Worm (Caenorhabditis elegans) whole organism, L4 larva: ENCODE results near the gene twk-13.

Experiments used
- T20F7.1 ChIP-seq: fragments of 200-800 bp; sonication (Bioruptor generic); optimal IDR thresholded peaks from 2 replicates; lab custom pipeline; 2018; ENCODE audit warnings: mild to moderate bottlenecking, missing genetic modification characterization, missing compliant biosample characterization
- T26A8.4 ChIP-seq: fragments of 200-800 bp; sonication (Bioruptor generic); IDR thresholded peaks from 2 replicates; pipeline ENCODE4 v1.3.6; 2022; ENCODE audit warnings: missing genetic modification characterization, missing compliant biosample characterization
- Y105C5A.15 ChIP-seq: fragments of 200-800 bp; sonication (Bioruptor generic); IDR thresholded peaks from 2 replicates; pipeline ENCODE4 v1.3.6; 2022; ENCODE audit warnings: missing genetic modification characterization, missing compliant biosample characterization
- ZK546.5 ChIP-seq, 2 experiments: sonication (generic microtip); optimal IDR thresholded peaks; 2 replicates each; lab custom pipeline; 2017; ENCODE audit warnings: missing biosample characterization in 2 of 2, missing genetic modification characterization in 2 of 2
- aly-2 ChIP-seq: sonication (generic microtip); optimal IDR thresholded peaks from 2 replicates; lab custom pipeline; 2018; ENCODE audit warnings: missing biosample characterization, missing genetic modification characterization
- arid-1 ChIP-seq: fragments of 200-800 bp; sonication (Bioruptor generic); conservative IDR thresholded peaks from 2 replicates; pipeline ENCODE4 v1.3.6; 2022; ENCODE audit warnings: missing genetic modification reagents, missing genetic modification characterization, missing compliant biosample characterization
- ceh-20 ChIP-seq: fragments of 200-800 bp; sonication (Bioruptor generic); IDR thresholded peaks from 2 replicates; pipeline ENCODE4 v1.3.6; 2022; ENCODE audit warnings: missing genetic modification reagents, missing genetic modification characterization, missing compliant biosample characterization
- ceh-28 ChIP-seq: fragments of 150-350 bp; optimal IDR thresholded peaks from 2 replicates; lab custom pipeline; 2014; ENCODE audit warnings: missing biosample characterization, missing genetic modification reagents, missing genetic modification characterization
- ceh-62 ChIP-seq: sonication (generic microtip); optimal IDR thresholded peaks from 2 replicates; lab custom pipeline; 2017; ENCODE audit warnings: missing biosample characterization, missing genetic modification characterization
- daf-12 ChIP-seq: fragments of 150-350 bp; optimal IDR thresholded peaks from 2 replicates; lab custom pipeline; 2014; ENCODE audit warnings: missing biosample characterization, missing genetic modification reagents, missing genetic modification characterization
- daf-16 ChIP-seq, 3 experiments: sonication (generic microtip); optimal IDR thresholded peaks; 2 replicates each; lab custom pipeline; 2016 to 2017; ENCODE audit warnings: missing genetic modification characterization in 3 of 3, missing genetic modification reagents in 3 of 3, mild to moderate bottlenecking in 2 of 3, missing compliant biosample characterization in 2 of 3, missing biosample characterization in 1 of 3, moderate library complexity in 1 of 3
- daf-19 ChIP-seq: fragments of 200-800 bp; sonication (Bioruptor generic); conservative IDR thresholded peaks from 2 replicates; pipeline ENCODE4 v1.3.6; 2022; ENCODE audit warnings: missing genetic modification characterization, missing compliant biosample characterization
- daf-8 ChIP-seq: fragments of 200-800 bp; sonication (Bioruptor generic); IDR thresholded peaks from 2 replicates; pipeline ENCODE4 v1.3.6; 2022; ENCODE audit warnings: missing genetic modification characterization, missing compliant biosample characterization
- dmd-6 ChIP-seq: fragments of 200-800 bp; sonication (Bioruptor generic); IDR thresholded peaks from 2 replicates; pipeline ENCODE4 v1.3.6; 2022; ENCODE audit warnings: missing genetic modification reagents, missing genetic modification characterization, missing compliant biosample characterization
- dmd-9 ChIP-seq: fragments of 200-800 bp; sonication (Bioruptor generic); IDR thresholded peaks from 2 replicates; pipeline ENCODE4 v1.3.6; 2022; ENCODE audit warnings: missing genetic modification reagents, missing genetic modification characterization, missing compliant biosample characterization
- dve-1 ChIP-seq: sonication (generic microtip); optimal IDR thresholded peaks from 2 replicates; lab custom pipeline; 2017; ENCODE audit warnings: antibody characterized with exemption, mild to moderate bottlenecking, missing genetic modification characterization, missing compliant biosample characterization; ENCODE audit not compliant: insufficient read depth
- egl-27 ChIP-seq: sonication (generic microtip); optimal IDR thresholded peaks from 3 replicates; lab custom pipeline; 2017; ENCODE audit warnings: missing biosample characterization, missing genetic modification reagents, missing genetic modification characterization
- egl-43 ChIP-seq: fragments of 200-800 bp; sonication (Bioruptor generic); IDR thresholded peaks from 2 replicates; pipeline ENCODE4 v1.3.6; 2022; ENCODE audit warnings: missing genetic modification reagents, missing genetic modification characterization, missing compliant biosample characterization
- fkh-10 ChIP-seq: fragments of 150-350 bp; optimal IDR thresholded peaks from 2 replicates; lab custom pipeline; 2014; ENCODE audit warnings: missing biosample characterization, missing genetic modification reagents, missing genetic modification characterization
- fos-1 ChIP-seq: fragments of 150-350 bp; optimal IDR thresholded peaks from 2 replicates; lab custom pipeline; 2014; ENCODE audit warnings: missing biosample characterization, missing genetic modification characterization
- hif-1 ChIP-seq, 2 experiments: sonication (generic microtip); optimal IDR thresholded peaks; 2 replicates each; lab custom pipeline; 2016 to 2017; ENCODE audit warnings: missing compliant biosample characterization in 2 of 2, missing genetic modification characterization in 2 of 2, missing genetic modification reagents in 2 of 2, missing genotype in 2 of 2, mild to moderate bottlenecking in 1 of 2
- hlh-11 ChIP-seq: fragments of 200-800 bp; sonication (Bioruptor generic); optimal IDR thresholded peaks from 2 replicates; lab custom pipeline; 2018; ENCODE audit warnings: mild to moderate bottlenecking, missing genetic modification characterization, missing compliant biosample characterization
- hlh-30 ChIP-seq: sonication (generic microtip); optimal IDR thresholded peaks from 2 replicates; lab custom pipeline; 2017; ENCODE audit warnings: antibody characterized with exemption, mild to moderate bottlenecking, missing genetic modification characterization, missing compliant biosample characterization; ENCODE audit not compliant: insufficient read depth
- hmg-1.1 ChIP-seq: fragments of 200-800 bp; sonication (Bioruptor generic); IDR thresholded peaks from 2 replicates; pipeline ENCODE4 v1.3.6; 2022; ENCODE audit warnings: missing genetic modification reagents, missing genetic modification characterization, missing compliant biosample characterization
- jun-1 ChIP-seq: fragments of 150-350 bp; optimal IDR thresholded peaks from 2 replicates; lab custom pipeline; 2014; ENCODE audit warnings: missing biosample characterization, missing genetic modification reagents, missing genetic modification characterization
- lim-7 ChIP-seq: fragments of 200-800 bp; sonication (Bioruptor generic); IDR thresholded peaks from 2 replicates; pipeline ENCODE4 v1.3.6; 2022; ENCODE audit warnings: missing genetic modification characterization, missing compliant biosample characterization
- lin-29 ChIP-seq: fragments of 200-800 bp; sonication (Bioruptor generic); IDR thresholded peaks from 2 replicates; pipeline ENCODE4 v1.3.6; 2022; ENCODE audit warnings: missing genetic modification reagents, missing genetic modification characterization, missing compliant biosample characterization
- lin-38 ChIP-seq: fragments of 200-800 bp; sonication (Bioruptor generic); IDR thresholded peaks from 2 replicates; pipeline ENCODE4 v1.3.6; 2022; ENCODE audit warnings: missing genetic modification reagents, missing genetic modification characterization, missing compliant biosample characterization
- lsy-2 ChIP-seq, 2 experiments: fragments of 150-350 bp in 1 of 2; sonication (generic microtip) in 1 of 2; optimal IDR thresholded peaks; 2 replicates each; lab custom pipeline; 2014 to 2017; ENCODE audit warnings: missing biosample characterization in 2 of 2, missing genetic modification characterization in 2 of 2
- madf-5 ChIP-seq, 2 experiments: fragments of 200-800 bp; sonication (Bioruptor generic); IDR thresholded peaks; 2 replicates each; pipeline ENCODE4 v1.3.6; 2022; ENCODE audit warnings: missing compliant biosample characterization in 2 of 2, missing genetic modification characterization in 2 of 2
- mes-2 ChIP-seq: sonication (generic microtip); optimal IDR thresholded peaks from 2 replicates; lab custom pipeline; 2016; ENCODE audit warnings: missing genotype, mild to moderate bottlenecking, missing genetic modification characterization, missing compliant biosample characterization; ENCODE audit not compliant: poor library complexity, severe bottlenecking
- nhr-10 ChIP-seq: fragments of 150-350 bp; optimal IDR thresholded peaks from 2 replicates; lab custom pipeline; 2014; ENCODE audit warnings: missing biosample characterization, missing genetic modification characterization
- nhr-11 ChIP-seq: fragments of 150-350 bp; optimal IDR thresholded peaks from 2 replicates; lab custom pipeline; 2014; ENCODE audit warnings: missing biosample characterization, missing genetic modification characterization
- nhr-237 ChIP-seq: sonication (generic microtip); optimal IDR thresholded peaks from 2 replicates; lab custom pipeline; 2017; ENCODE audit warnings: missing biosample characterization, missing genetic modification characterization
- nhr-25 ChIP-seq: sonication (generic microtip); optimal IDR thresholded peaks from 2 replicates; lab custom pipeline; 2017; ENCODE audit warnings: missing genetic modification characterization, mild to moderate bottlenecking, missing compliant biosample characterization, antibody characterized with exemption, moderate library complexity, borderline replicate concordance; ENCODE audit not compliant: insufficient read depth
- nhr-48 ChIP-seq: sonication (generic microtip); optimal IDR thresholded peaks from 2 replicates; lab custom pipeline; 2016; ENCODE audit warnings: mild to moderate bottlenecking, missing genetic modification characterization, missing compliant biosample characterization
- nhr-76 ChIP-seq: fragments of 150-350 bp; optimal IDR thresholded peaks from 2 replicates; lab custom pipeline; 2014; ENCODE audit warnings: missing biosample characterization, missing genetic modification characterization
- php-3 ChIP-seq: fragments of 200-800 bp; sonication (Bioruptor generic); IDR thresholded peaks from 2 replicates; pipeline ENCODE4 v1.3.6; 2022; ENCODE audit warnings: missing genetic modification reagents, missing genetic modification characterization, missing compliant biosample characterization
- sdz-12 ChIP-seq: fragments of 200-800 bp; sonication (Bioruptor generic); optimal IDR thresholded peaks from 2 replicates; lab custom pipeline; 2018; ENCODE audit warnings: mild to moderate bottlenecking, missing genetic modification characterization, missing compliant biosample characterization
- set-16 ChIP-seq: fragments of 200-800 bp; sonication (Bioruptor generic); IDR thresholded peaks from 2 replicates; pipeline ENCODE4 v1.3.6; 2022; ENCODE audit warnings: missing genetic modification reagents, missing genetic modification characterization, missing compliant biosample characterization
- skn-1 ChIP-seq: fragments of 150-350 bp; optimal IDR thresholded peaks from 2 replicates; lab custom pipeline; 2014; ENCODE audit warnings: missing biosample characterization, missing genetic modification characterization
- snpc-1.2 ChIP-seq: fragments of 200-800 bp; sonication (Bioruptor generic); IDR thresholded peaks from 2 replicates; pipeline ENCODE4 v1.3.6; 2022; ENCODE audit warnings: missing genetic modification reagents, missing genetic modification characterization, missing compliant biosample characterization
- spr-1 ChIP-seq: sonication (generic microtip); optimal IDR thresholded peaks from 2 replicates; lab custom pipeline; 2016; ENCODE audit warnings: mild to moderate bottlenecking, missing genetic modification characterization, missing compliant biosample characterization
- vab-7 ChIP-seq: fragments of 200-800 bp; sonication (Bioruptor generic); IDR thresholded peaks from 2 replicates; pipeline ENCODE4 v1.3.6; 2022; ENCODE audit warnings: missing genetic modification reagents, missing genetic modification characterization, missing compliant biosample characterization
- zfp-2 ChIP-seq: sonication (generic microtip); optimal IDR thresholded peaks from 2 replicates; lab custom pipeline; 2016; ENCODE audit warnings: mild to moderate bottlenecking, missing genetic modification characterization, missing compliant biosample characterization
- zfp-3 ChIP-seq: fragments of 200-800 bp; sonication (Bioruptor generic); conservative IDR thresholded peaks from 2 replicates; pipeline ENCODE4 v1.3.6; 2022; ENCODE audit warnings: missing genetic modification reagents, missing genetic modification characterization, missing compliant biosample characterization
- zip-2 ChIP-seq: fragments of 150-350 bp; optimal IDR thresholded peaks from 2 replicates; lab custom pipeline; 2014; ENCODE audit warnings: missing biosample characterization, missing genetic modification characterization

Gene twk-13

DNA sequence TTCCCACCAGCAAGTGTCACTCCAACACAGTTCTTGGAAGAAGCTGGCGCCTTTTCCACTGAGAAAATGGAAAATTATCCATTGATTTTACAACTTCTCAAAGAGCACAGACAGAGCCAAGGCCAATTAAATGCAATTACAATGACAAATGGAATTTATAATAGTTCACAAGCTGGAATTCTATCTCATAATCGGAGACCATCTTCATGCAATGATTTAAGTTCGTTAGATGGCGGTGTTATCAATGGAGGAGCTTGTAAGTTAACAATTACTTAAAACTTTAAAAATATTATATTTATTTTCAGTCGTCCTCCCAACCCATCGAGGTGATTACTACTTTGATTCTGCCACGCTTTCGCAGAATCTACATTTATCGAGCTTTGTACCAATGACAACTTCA, 32.1 kb downstream of the twk-13 start:
- TF ChIP-seq daf-19 (GFP tag; lab: Robert Waterston, UW) (no peak), daf-8 (GFP tag; lab: Robert Waterston, UW) (no peak), lin-29 (no peak), egl-43 (GFP tag; lab: Robert Waterston, UW) (no peak), hlh-11 (tag; lab: Kevin White, UChicago) (no peak), spr-1 (tag; lab: Kevin White, UChicago) (no peak), dmd-9 (GFP tag; lab: Robert Waterston, UW) (no peak), madf-5 (GFP tag; IDR thresholded peaks at IDR 0.05; lab: Robert Waterston, UW) (no peak), set-16 (GFP tag; lab: Robert Waterston, UW) (no peak)
- TF ChIP-seq, all 104 proteins: peak for 0

DNA sequence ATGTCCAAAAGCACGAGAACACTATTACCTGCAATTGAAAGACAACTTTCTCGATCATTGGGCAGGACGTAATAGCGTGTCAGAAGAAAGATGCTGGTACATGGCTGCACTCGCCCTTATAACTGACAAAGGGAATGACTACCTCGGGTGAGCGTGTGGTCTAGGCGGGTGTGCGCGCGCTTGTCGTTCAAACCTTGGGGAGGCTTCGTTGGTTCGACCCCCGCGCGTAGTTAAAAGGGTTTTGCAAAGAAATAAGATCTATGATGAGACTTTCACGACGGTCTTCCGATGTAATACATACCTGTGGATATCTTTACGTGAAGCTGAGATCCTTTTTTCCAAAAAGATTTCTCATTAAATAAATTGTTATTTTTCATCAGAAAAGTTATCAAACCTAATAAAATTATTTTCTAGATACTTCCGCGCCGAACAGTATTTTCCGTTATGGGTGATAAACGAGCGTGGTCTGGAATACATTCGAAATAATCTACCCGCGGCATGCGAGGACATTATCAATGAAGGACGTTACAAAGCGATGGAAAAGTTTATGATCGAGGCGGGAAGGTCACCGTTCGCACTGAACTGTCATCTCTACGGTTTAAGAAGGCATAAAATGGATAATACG, 34.2 kb downstream of the twk-13 start:
- TF ChIP-seq lsy-2 (tag; optimal IDR thresholded peaks at IDR 0.05; lab: Kevin White, UChicago) (peak; percentile 58 to 86), nhr-76 (no peak), fkh-10 (GFP tag; lab: Kevin White, UChicago) (peak; percentile 60), nhr-10 (no peak), lim-7 (peak; percentile 100), fos-1 (tag; lab: Kevin White, UChicago) (no peak), jun-1 (tag; lab: Kevin White, UChicago) (peak; percentile 73), ceh-20 (peak; percentile 97), hif-1 (tag; optimal IDR thresholded peaks at IDR 0.05; lab: Kevin White, UChicago) (peak; percentile 76 to 81), ZK546.5 (tag; optimal IDR thresholded peaks at IDR 0.05; lab: Kevin White, UChicago) (peak in 1 of 2 experiments; percentile 23), ceh-28 (no peak), arid-1 (GFP tag; lab: Robert Waterston, UW) (peak; percentile 99), lin-38 (GFP tag; lab: Robert Waterston, UW) (peak; percentile 93), skn-1 (tag; lab: Kevin White, UChicago) (no peak), zip-2 (peak; percentile 60), vab-7 (GFP tag; lab: Robert Waterston, UW) (peak; percentile 99), mes-2 (tag; lab: Kevin White, UChicago) (peak; percentile 95), nhr-237 (no peak), dve-1 (tag; lab: Kevin White, UChicago) (peak; percentile 89), dmd-6 (GFP tag; lab: Robert Waterston, UW) (peak; percentile 88), hmg-1.1 (peak; percentile 98), hlh-30 (tag; lab: Kevin White, UChicago) (peak; percentile 88), T20F7.1 (GFP tag; lab: Kevin White, UChicago) (peak; percentile 86), lin-29 (peak; percentile 94), nhr-11 (tag; lab: Kevin White, UChicago) (peak; percentile 47), snpc-1.2 (peak; percentile 97), T26A8.4 (GFP tag; lab: Robert Waterston, UW) (peak; percentile 98), nhr-25 (tag; lab: Kevin White, UChicago) (peak; percentile 53), daf-19 (GFP tag; lab: Robert Waterston, UW) (peak; percentile 100), daf-8 (GFP tag; lab: Robert Waterston, UW) (peak; percentile 96), php-3 (GFP tag; lab: Robert Waterston, UW) (peak; percentile 99), sdz-12 (GFP tag; lab: Kevin White, UChicago) (peak; percentile 98), ceh-62 (tag; lab: Kevin White, UChicago) (no peak), aly-2 (tag; lab: Kevin White, UChicago) (peak; percentile 94), daf-12 (tag; lab: Kevin White, UChicago) (no peak), zfp-3 (peak; percentile 94), zfp-2 (tag; lab: Kevin White, UChicago) (peak; percentile 80), set-16 (GFP tag; lab: Robert Waterston, UW) (peak; percentile 84), daf-16 (GFP tag; optimal IDR thresholded peaks at IDR 0.05; lab: Kevin White, UChicago) (peak; percentile 96 to 98), daf-16 (tag; optimal IDR thresholded peaks at IDR 0.05; lab: Kevin White, UChicago) (peak; percentile 81), Y105C5A.15 (GFP tag; lab: Robert Waterston, UW) (peak; percentile 100), nhr-48 (peak; percentile 93), egl-27 (tag; lab: Kevin White, UChicago) (peak; percentile 38)
